Worm (Caenorhabditis elegans) whole organism, early embryonic: Measurements from ENCODE around the gene cdr-7.

Experiments
- B0310.2 ChIP-seq: sonication (generic microtip); optimal IDR thresholded peaks from 2 replicates; lab custom pipeline; 2016; ENCODE audit warnings: mild to moderate bottlenecking, missing genetic modification characterization, missing compliant biosample characterization
- ama-1 ChIP-seq: fragments of 150-350 bp; optimal IDR thresholded peaks from 2 replicates; lab custom pipeline; 2014
- ceh-13 ChIP-seq: fragments of 200-800 bp; sonication (Bioruptor generic); optimal IDR thresholded peaks from 2 replicates; lab custom pipeline; 2018; ENCODE audit warnings: mild to moderate bottlenecking, missing genetic modification characterization, missing compliant biosample characterization
- ceh-36 ChIP-seq: sonication (generic microtip); optimal IDR thresholded peaks from 2 replicates; lab custom pipeline; 2016; ENCODE audit warnings: missing genetic modification characterization, inconsistent platforms, missing compliant biosample characterization
- ets-7 ChIP-seq: sonication (generic microtip); optimal IDR thresholded peaks from 2 replicates; lab custom pipeline; 2016; ENCODE audit warnings: missing genotype, missing genetic modification characterization, missing compliant biosample characterization
- flt-1 ChIP-seq: fragments of 200-800 bp; sonication (Bioruptor generic); IDR thresholded peaks from 2 replicates; pipeline ENCODE4 v1.3.6; 2022; ENCODE audit warnings: missing genetic modification characterization, missing compliant biosample characterization
- hmbx-1 ChIP-seq: sonication (generic microtip); optimal IDR thresholded peaks from 2 replicates; lab custom pipeline; 2016; ENCODE audit warnings: mild to moderate bottlenecking, missing genetic modification characterization, missing compliant biosample characterization
- hnd-1 ChIP-seq: sonication (generic microtip); optimal IDR thresholded peaks from 2 replicates; lab custom pipeline; 2016; ENCODE audit warnings: missing genetic modification characterization, missing compliant biosample characterization
- sea-1 ChIP-seq: fragments of 200-800 bp; sonication (Bioruptor generic); conservative IDR thresholded peaks from 2 replicates; pipeline ENCODE4 v1.3.6; 2022; ENCODE audit warnings: missing genetic modification characterization, missing compliant biosample characterization
- tbx-11 ChIP-seq: fragments of 200-800 bp; sonication (Bioruptor generic); IDR thresholded peaks from 2 replicates; pipeline ENCODE4 v1.3.6; 2022; ENCODE audit warnings: missing genetic modification characterization, missing compliant biosample characterization
- tbx-37 ChIP-seq: fragments of 200-800 bp; sonication (Bioruptor generic); conservative IDR thresholded peaks from 2 replicates; pipeline ENCODE4 v1.3.6; 2022; ENCODE audit warnings: missing genetic modification reagents, missing genetic modification characterization, missing compliant biosample characterization
- tra-4 ChIP-seq: sonication (generic microtip); optimal IDR thresholded peaks from 2 replicates; lab custom pipeline; 2017; ENCODE audit warnings: missing genetic modification characterization, missing compliant biosample characterization

DNA sequence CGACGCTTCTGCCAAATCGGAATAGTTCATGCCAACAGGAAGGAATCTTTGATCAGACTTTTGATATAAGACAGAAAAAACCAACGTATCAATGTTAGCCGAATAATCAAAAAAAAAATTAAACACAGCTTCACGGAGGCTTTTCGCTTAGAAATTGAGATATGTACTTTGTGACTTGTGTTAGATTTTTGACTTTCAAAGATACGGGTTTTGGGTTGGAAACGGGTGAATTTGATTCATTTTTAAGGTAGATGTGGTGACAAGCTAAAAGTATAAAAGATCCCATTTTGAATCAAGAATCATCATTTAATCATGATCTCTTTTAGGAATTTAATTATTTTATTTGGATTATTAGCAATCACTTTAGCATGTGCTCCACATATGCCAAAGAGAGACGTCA, 9.6 kb downstream of the cdr-7 start, which contains the start of gene K01D12.8:
- no peak for TF ChIP-seq hnd-1 (tag; lab: Kevin White, UChicago)
- TF ChIP-seq B0310.2 (tag; lab: Kevin White, UChicago), result no peak
- no peak for TF ChIP-seq tra-4
- no peak for TF ChIP-seq ama-1
- TF ChIP-seq flt-1, result no peak
- TF ChIP-seq tbx-11 (GFP tag; lab: Robert Waterston, UW), result no peak
- TF ChIP-seq tbx-37 (GFP tag; lab: Robert Waterston, UW), result no peak
- no peak for TF ChIP-seq ceh-36
- no peak for TF ChIP-seq hmbx-1 (tag; lab: Kevin White, UChicago)
- TF ChIP-seq ets-7 (tag; lab: Kevin White, UChicago), result no peak
- no peak for TF ChIP-seq sea-1 (GFP tag; lab: Robert Waterston, UW)
- no peak for TF ChIP-seq ceh-13 (GFP tag; lab: Kevin White, UChicago)
